Fruit fly (Drosophila melanogaster) S2 (cell line): Measurements from ENCODE around the gene CG1951.

ENCODE experiments used
- CG8478 ChIP-seq: fragments of >200 bp; optimal IDR thresholded peaks from 2 replicates; lab custom pipeline; 2018
- CTCF ChIP-seq, 2 experiments: fragments of >200 bp; optimal IDR thresholded peaks; 2 replicates each; lab custom pipeline; 2018

DNA sequence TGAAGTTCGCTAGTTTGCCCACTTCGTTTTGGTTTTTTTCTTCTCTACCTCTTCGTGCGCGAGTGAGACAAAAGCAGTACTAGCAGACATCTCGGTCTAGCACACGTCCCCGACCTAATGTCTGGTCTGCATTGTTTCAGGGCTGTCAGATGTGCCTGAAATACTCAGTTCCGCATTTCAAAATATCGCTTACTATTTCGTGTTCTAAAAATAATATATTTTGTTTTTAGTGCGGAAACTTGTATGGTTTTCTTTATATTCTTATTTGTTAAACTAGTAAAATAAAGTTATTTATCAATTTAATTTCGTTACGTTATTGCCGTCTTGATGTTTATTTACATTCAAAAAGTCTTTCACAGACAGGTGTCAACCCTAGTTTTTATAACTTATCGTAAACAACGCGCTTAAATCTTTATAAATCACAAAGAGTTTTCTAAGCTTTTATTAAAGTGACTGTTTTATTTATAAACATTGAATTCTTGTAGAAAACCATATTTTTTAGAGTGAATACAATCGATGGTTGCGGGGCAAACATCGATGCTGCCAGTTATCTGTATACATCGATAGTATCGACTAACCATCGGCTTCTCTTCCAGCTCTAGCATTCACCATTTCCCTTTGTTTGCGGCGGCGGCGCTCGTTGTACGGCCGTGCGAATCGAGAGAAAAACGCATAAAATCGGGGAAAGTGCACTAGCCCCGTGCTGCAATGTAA lies 36.3 kb downstream of the CG1951 start:
- TF ChIP-seq CTCF (optimal IDR thresholded peaks at IDR 0.05; lab: Kevin White, UChicago) (peak in 1 of 2 experiments; percentile 30), CG8478 (lab: Kevin White, UChicago) (no peak)
